Worm (Caenorhabditis elegans): ENCODE results near the gene F35F10.7.
A peak's percentile ranks its signal among the peaks of the same experiment; 100 is the strongest.

The F35F10.7 gene

ce11 chrV:3320432-3320831 is 33.2 kb upstream of the F35F10.7 start, which contains the start of gene C17B7.14:
Gene C17B7.14 (minus strand): TSS chrV:3320532.
- no peak for TF ChIP-seq mdl-1 (tag; optimal IDR thresholded peaks at IDR 0.05)
- TF ChIP-seq ceh-8 (GFP tag; optimal IDR thresholded peaks at IDR 0.05): no peak
- TF ChIP-seq fkh-8 (tag; optimal IDR thresholded peaks at IDR 0.05): no peak
- no peak for TF ChIP-seq irx-1 (tag; optimal IDR thresholded peaks at IDR 0.05)
- no peak for TF ChIP-seq unc-98 (GFP tag; IDR thresholded peaks at IDR 0.05)
- TF ChIP-seq nhr-12 (tag; optimal IDR thresholded peaks at IDR 0.05): no peak
- no peak for TF ChIP-seq nhr-76 (tag; optimal IDR thresholded peaks at IDR 0.05)
- TF ChIP-seq zip-4 (GFP tag; optimal IDR thresholded peaks at IDR 0.05): no peak
- TF ChIP-seq ama-1 (optimal IDR thresholded peaks at IDR 0.05): no peak
- no peak for TF ChIP-seq jun-1 (tag; optimal IDR thresholded peaks at IDR 0.05)
- TF ChIP-seq unc-86 (tag; optimal IDR thresholded peaks at IDR 0.05): no peak
- no peak for TF ChIP-seq unc-30 (tag; optimal IDR thresholded peaks at IDR 0.05)

DNA sequence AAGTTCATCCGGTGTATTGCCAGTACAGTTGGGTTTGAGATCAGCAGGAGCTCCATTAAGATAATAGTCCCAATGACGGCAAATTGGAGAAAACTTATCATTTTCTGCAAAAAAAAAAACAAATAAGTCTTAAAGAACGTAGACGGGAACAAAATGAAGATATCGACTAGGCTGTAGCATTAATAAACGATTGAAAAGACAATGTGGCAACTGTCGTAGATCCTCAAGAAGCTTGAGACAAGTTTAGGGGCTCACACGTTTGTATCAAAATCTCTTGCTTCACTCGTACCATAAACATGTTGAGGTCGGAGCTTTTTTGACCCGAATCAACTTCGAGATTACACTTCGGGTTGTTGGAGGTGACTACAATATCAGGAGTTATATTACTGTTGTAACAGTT is 32.8 kb upstream of the F35F10.7 start, which contains the start of gene F35F10.14:
F35F10.14 (minus strand) TSS at position 101 of the 400 bp plus-strand sequence.
- TF ChIP-seq nhr-20 (tag; optimal IDR thresholded peaks at IDR 0.05) (no peak), F16B12.6 (tag; optimal IDR thresholded peaks at IDR 0.05) (no peak), tbx-2 (tag; optimal IDR thresholded peaks at IDR 0.05) (no peak), isw-1 (GFP tag; IDR thresholded peaks at IDR 0.05) (no peak)

DNA sequence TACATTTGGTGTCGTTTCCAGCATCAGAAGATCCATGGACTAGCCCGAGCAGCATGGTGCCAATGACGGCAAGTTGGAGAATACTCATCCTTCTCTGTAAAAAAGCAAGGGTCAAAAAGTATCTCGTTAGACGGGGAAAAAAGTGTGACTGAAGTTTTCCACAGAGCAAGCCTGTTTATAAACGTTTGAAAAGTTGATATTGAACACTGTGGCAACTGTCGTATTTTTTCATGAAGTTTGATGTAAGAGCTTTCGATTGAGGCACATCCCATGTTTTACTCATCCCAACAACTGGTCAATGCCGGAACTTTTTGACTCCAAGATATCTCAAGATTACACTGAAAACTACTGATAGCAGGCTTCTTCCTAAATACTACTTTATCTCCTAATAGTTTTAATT is 31.7 kb upstream of the F35F10.7 start, which contains the start of gene F35F10.13:
F35F10.13 (minus strand) TSS at position 101 of the 400 bp plus-strand sequence.
- TF ChIP-seq lsy-2 (tag; optimal IDR thresholded peaks at IDR 0.05) (no peak), zip-4 (GFP tag; optimal IDR thresholded peaks at IDR 0.05) (no peak), sox-4 (tag; optimal IDR thresholded peaks at IDR 0.05) (no peak), ceh-88 (GFP tag; IDR thresholded peaks at IDR 0.05) (no peak), F16B12.6 (tag; optimal IDR thresholded peaks at IDR 0.05) (no peak), nhr-19 (GFP tag; conservative IDR thresholded peaks at IDR 0.05) (no peak), nhr-71 (tag; optimal IDR thresholded peaks at IDR 0.05) (no peak), lin-13 (GFP tag; optimal IDR thresholded peaks at IDR 0.05) (no peak), efl-3 (GFP tag; optimal IDR thresholded peaks at IDR 0.05) (no peak), Y116A8C.19 (tag; optimal IDR thresholded peaks at IDR 0.05; ENCODE audit: borderline replicate concordance) (no peak), ces-1 (GFP tag; optimal IDR thresholded peaks at IDR 0.05) (no peak), tbx-2 (tag; optimal IDR thresholded peaks at IDR 0.05) (no peak), C04F5.9 (tag; optimal IDR thresholded peaks at IDR 0.05) (no peak), elt-2 (tag; optimal IDR thresholded peaks at IDR 0.05) (no peak), snu-23 (GFP tag; optimal IDR thresholded peaks at IDR 0.05) (no peak), nhr-28 (tag; optimal IDR thresholded peaks at IDR 0.05) (no peak), ama-1 (optimal IDR thresholded peaks at IDR 0.05) (no peak), mep-1 (tag; optimal IDR thresholded peaks at IDR 0.05) (no peak)

ce11 chrV:3316108-3316507 is 28.9 kb upstream of the F35F10.7 start, which contains the start of gene F35F10.1:
Gene F35F10.1 (plus strand): TSS chrV:3316307.
- TF ChIP-seq dpl-1 (GFP tag; optimal IDR thresholded peaks at IDR 0.05) (no peak), grh-1 (GFP tag; IDR thresholded peaks at IDR 0.05) (peak; percentile 9; the same call in 1 of the 2 replicates), blmp-1 (tag; optimal IDR thresholded peaks at IDR 0.05) (peak; percentile 37), lin-35 (GFP tag; optimal IDR thresholded peaks at IDR 0.05) (no peak), nhr-11 (tag; optimal IDR thresholded peaks at IDR 0.05) (no peak), nhr-85 (tag) (peak; percentile 69), nhr-90 (tag; optimal IDR thresholded peaks at IDR 0.05; ENCODE audit: poor library complexity) (no peak), zag-1 (tag; optimal IDR thresholded peaks at IDR 0.05) (no peak), unc-30 (tag; optimal IDR thresholded peaks at IDR 0.05) (no peak), unc-86 (tag; optimal IDR thresholded peaks at IDR 0.05) (no peak), lin-13 (GFP tag; optimal IDR thresholded peaks at IDR 0.05) (no peak), ceh-82 (tag; optimal IDR thresholded peaks at IDR 0.05) (no peak), elt-3 (tag; optimal IDR thresholded peaks at IDR 0.05) (no peak), lin-14 (GFP tag; optimal IDR thresholded peaks at IDR 0.05) (no peak)

Measured in whole organism, L1 larva.